In the genomic region with DNA sequence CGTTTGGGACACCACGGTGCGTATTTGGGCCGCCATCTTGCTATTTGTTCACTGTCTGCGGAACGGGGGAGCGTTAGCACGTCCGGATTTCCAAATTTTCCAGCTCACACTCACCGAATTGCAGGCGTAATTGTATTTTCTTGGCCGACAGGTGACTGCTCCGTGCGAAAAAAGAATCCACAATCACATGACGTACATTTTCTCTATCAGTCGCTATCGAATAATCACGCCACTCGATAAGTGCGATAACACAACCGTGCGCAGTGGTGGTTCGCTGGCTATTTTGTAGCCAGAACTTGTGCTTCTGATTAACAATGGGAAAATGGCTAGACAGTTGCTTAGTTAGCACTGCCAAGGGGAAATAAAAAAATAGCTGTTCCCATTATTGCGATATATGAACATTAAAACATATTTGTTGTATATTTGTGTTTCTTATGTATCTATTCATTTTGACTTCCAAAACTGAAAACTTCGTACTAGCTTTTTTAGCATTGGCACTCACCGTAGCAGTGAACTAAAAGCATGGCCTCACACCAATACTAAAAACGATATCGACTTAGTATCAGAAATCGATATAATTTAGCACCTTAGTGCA, we compare ENCODE assay signal across 2 fruit fly cellular contexts.
TF ChIP-seq lines count a peak whose summit lies in the region.

A gene (minus strand): TSS at position 225 of the 595 bp plus-strand sequence.

TF ChIP-seq in whole organism, embryonic, 481 proteins besides CTCF, POLR2A, EP300 and RAD21 (continued from another document and continues in another):
- TF ChIP-seq Dll (GFP tag; IDR thresholded peaks at IDR 0.05; lab: Robert Waterston, UW; ENCODE audit: partially characterized antibody) (peak; percentile 60; the same call in 2 of the 4 replicates), trem (tag; optimal IDR thresholded peaks at IDR 0.05; lab: Kevin White, UChicago) (peak; percentile 71), ham (GFP tag; IDR thresholded peaks at IDR 0.05; lab: Robert Waterston, UW) (no peak), caup (GFP tag; optimal IDR thresholded peaks at IDR 0.05; lab: Kevin White, UChicago; ENCODE audit: severe bottlenecking) (no peak), CG5245 (GFP tag; optimal IDR thresholded peaks at IDR 0.05; lab: Kevin White, UChicago) (no peak), Blimp-1 (GFP tag; optimal IDR thresholded peaks at IDR 0.05; lab: Kevin White, UChicago) (no peak), CG8089 (GFP tag; optimal IDR thresholded peaks at IDR 0.05; lab: Kevin White, UChicago) (no peak), CG3407 (GFP tag; optimal IDR thresholded peaks at IDR 0.05; lab: Kevin White, UChicago) (no peak), Myb (GFP tag; optimal IDR thresholded peaks at IDR 0.05; lab: Kevin White, UChicago) (peak; percentile 95), Nf-YB (GFP tag; optimal IDR thresholded peaks at IDR 0.05; lab: Kevin White, UChicago) (no peak), wor (GFP tag; IDR thresholded peaks at IDR 0.05; lab: Robert Waterston, UW) (no peak), Ravus (GFP tag; IDR thresholded peaks at IDR 0.05; lab: Robert Waterston, UW) (no peak), CG12155 (GFP tag; optimal IDR thresholded peaks at IDR 0.05; lab: Kevin White, UChicago) (no peak), salm (tag; optimal IDR thresholded peaks at IDR 0.05; lab: Kevin White, UChicago) (no peak), fd96Cb (tag; optimal IDR thresholded peaks at IDR 0.05; lab: Kevin White, UChicago) (no peak), ftz-f1 (GFP tag; optimal IDR thresholded peaks at IDR 0.05; lab: Kevin White, UChicago) (no peak), CG8281 (tag; optimal IDR thresholded peaks at IDR 0.05; lab: Kevin White, UChicago) (no peak), ci (GFP tag; IDR thresholded peaks at IDR 0.05; lab: Robert Waterston, UW) (0 out of 3 replicates have a peak, but pooled peaks have one; percentile 38), CG13287 (GFP tag; IDR thresholded peaks at IDR 0.05; lab: Robert Waterston, UW; ENCODE audit: partially characterized antibody) (peak; percentile 36), sob (GFP tag; IDR thresholded peaks at IDR 0.05; lab: Robert Waterston, UW) (no peak), kah (GFP tag; optimal IDR thresholded peaks at IDR 0.05; lab: Kevin White, UChicago) (no peak), Gug (GFP tag; IDR thresholded peaks at IDR 0.05; lab: Robert Waterston, UW) (no peak), ewg (GFP tag; optimal IDR thresholded peaks at IDR 0.05; lab: Kevin White, UChicago) (no peak), D (optimal IDR thresholded peaks at IDR 0.05; lab: Kevin White, UChicago) (no peak), D (GFP tag; optimal IDR thresholded peaks at IDR 0.05; lab: Kevin White, UChicago) (no peak), CG10654 (GFP tag; optimal IDR thresholded peaks at IDR 0.05; lab: Kevin White, UChicago) (no peak), Sox102F (GFP tag; optimal IDR thresholded peaks at IDR 0.05; lab: Kevin White, UChicago) (no peak), CG3847 (GFP tag; IDR thresholded peaks at IDR 0.05; lab: Robert Waterston, UW) (no peak), ase (GFP tag; IDR thresholded peaks at IDR 0.05; lab: Robert Waterston, UW) (no peak), Pdp1 (GFP tag; optimal IDR thresholded peaks at IDR 0.05; lab: Kevin White, UChicago) (peak in 1 of 2 experiments; percentile 39), Stat92E (GFP tag; optimal IDR thresholded peaks at IDR 0.05; lab: Kevin White, UChicago) (no peak), CG30020 (tag; optimal IDR thresholded peaks at IDR 0.05; lab: Kevin White, UChicago) (peak; percentile 65), Sry-β (GFP tag; optimal IDR thresholded peaks at IDR 0.05; lab: Kevin White, UChicago) (peak; percentile 97), CHES-1-like (GFP tag; optimal IDR thresholded peaks at IDR 0.05; lab: Kevin White, UChicago) (no peak), CG34224 (GFP tag; IDR thresholded peaks at IDR 0.05; lab: Robert Waterston, UW; ENCODE audit: partially characterized antibody) (no peak; the same call in 2 of the 3 replicates), CG4328 (GFP tag; optimal IDR thresholded peaks at IDR 0.05; lab: Kevin White, UChicago) (no peak), pan (optimal IDR thresholded peaks at IDR 0.05; lab: Kevin White, UChicago) (no peak), pan (GFP tag; optimal IDR thresholded peaks at IDR 0.05 in 1 of 2, IDR thresholded peaks at IDR 0.05 in 1 of 2) (peak in 1 of 2 experiments; percentile 11), CG31224 (GFP tag; IDR thresholded peaks at IDR 0.05; lab: Robert Waterston, UW) (no peak), Fer2 (tag; optimal IDR thresholded peaks at IDR 0.05; lab: Kevin White, UChicago) (no peak), Doc3 (GFP tag; IDR thresholded peaks at IDR 0.05; lab: Robert Waterston, UW; ENCODE audit: partially characterized antibody) (no peak), Mes4 (GFP tag; optimal IDR thresholded peaks at IDR 0.05; lab: Kevin White, UChicago) (no peak), GATAe (GFP tag; conservative IDR thresholded peaks at IDR 0.05; lab: Robert Waterston, UW) (no peak), vnd (GFP tag; IDR thresholded peaks at IDR 0.05; lab: Robert Waterston, UW; ENCODE audit: partially characterized antibody) (no peak; the same call in 2 of the 3 replicates), CG18764 (GFP tag; optimal IDR thresholded peaks at IDR 0.05; lab: Kevin White, UChicago) (no peak), NC2α (GFP tag; optimal IDR thresholded peaks at IDR 0.05; lab: Kevin White, UChicago) (no peak), Chrac-16 (GFP tag; optimal IDR thresholded peaks at IDR 0.05; lab: Kevin White, UChicago) (peak; percentile 1), CG7372 (GFP tag; IDR thresholded peaks at IDR 0.05; lab: Robert Waterston, UW) (no peak), CG7839 (tag; optimal IDR thresholded peaks at IDR 0.05; lab: Kevin White, UChicago) (peak; percentile 4), CG17802 (tag; optimal IDR thresholded peaks at IDR 0.05; lab: Kevin White, UChicago) (no peak), CG15601 (tag; optimal IDR thresholded peaks at IDR 0.05; lab: Kevin White, UChicago) (peak; percentile 36), Dp (GFP tag; optimal IDR thresholded peaks at IDR 0.05; lab: Kevin White, UChicago) (peak; percentile 73), chm (GFP tag; IDR thresholded peaks at IDR 0.05; lab: Robert Waterston, UW) (peak; percentile 57; the same call in 1 of the 2 replicates), Meics (GFP tag; optimal IDR thresholded peaks at IDR 0.05; lab: Kevin White, UChicago) (no peak), CG42726 (GFP tag; IDR thresholded peaks at IDR 0.05; lab: Robert Waterston, UW; ENCODE audit: partially characterized antibody) (no peak), CG12391 (tag; optimal IDR thresholded peaks at IDR 0.05; lab: Kevin White, UChicago) (peak; percentile 24), H2.0 (GFP tag; IDR thresholded peaks at IDR 0.05; lab: Robert Waterston, UW) (no peak), Nf-YA (GFP tag; IDR thresholded peaks at IDR 0.05; lab: Robert Waterston, UW) (no peak), tx (GFP tag; optimal IDR thresholded peaks at IDR 0.05; lab: Kevin White, UChicago) (no peak), ken (GFP tag; IDR thresholded peaks at IDR 0.05; lab: Robert Waterston, UW) (no peak), bcd (GFP tag; optimal IDR thresholded peaks at IDR 0.05; lab: Kevin White, UChicago) (peak; percentile 28), ash1 (GFP tag; optimal IDR thresholded peaks at IDR 0.05; lab: Kevin White, UChicago) (no peak)

TF ChIP-seq in whole organism, prepupa, 60 proteins besides CTCF, POLR2A, EP300 and RAD21 (continued from another document):
- TF ChIP-seq cyc (GFP tag; optimal IDR thresholded peaks at IDR 0.05; lab: Kevin White, UChicago) (no peak), lz (GFP tag; optimal IDR thresholded peaks at IDR 0.05; lab: Kevin White, UChicago) (peak; percentile 18), CG3032 (tag; optimal IDR thresholded peaks at IDR 0.05; lab: Kevin White, UChicago) (no peak), acj6 (GFP tag; optimal IDR thresholded peaks at IDR 0.05; lab: Kevin White, UChicago) (no peak), esn (GFP tag; optimal IDR thresholded peaks at IDR 0.05; lab: Kevin White, UChicago) (peak; percentile 8), dac (GFP tag; optimal IDR thresholded peaks at IDR 0.05; lab: Kevin White, UChicago) (no peak)
